Fruit fly (Drosophila melanogaster): Measurements from ENCODE around the gene CG42554.

- TF ChIP-seq Lpt (GFP tag; optimal IDR thresholded peaks at IDR 0.05) (peak; percentile 91), vri (GFP tag; optimal IDR thresholded peaks at IDR 0.05) (peak; percentile 96), CG8119 (GFP tag; IDR thresholded peaks at IDR 0.05) (peak; percentile 95), eg (GFP tag; IDR thresholded peaks at IDR 0.05) (peak; percentile 97), CG16779 (tag; optimal IDR thresholded peaks at IDR 0.05) (peak; percentile 88)
Measured at dm6 chr3L:802700-803273, 32.7 kb upstream of the CG42554 start.

Data from whole organism, prepupa.